Fruit fly (Drosophila melanogaster): ENCODE measurements around the gene CG17196.
A peak's percentile ranks its signal among the peaks of the same experiment; 100 is the strongest.

Gene CG17196

DNA sequence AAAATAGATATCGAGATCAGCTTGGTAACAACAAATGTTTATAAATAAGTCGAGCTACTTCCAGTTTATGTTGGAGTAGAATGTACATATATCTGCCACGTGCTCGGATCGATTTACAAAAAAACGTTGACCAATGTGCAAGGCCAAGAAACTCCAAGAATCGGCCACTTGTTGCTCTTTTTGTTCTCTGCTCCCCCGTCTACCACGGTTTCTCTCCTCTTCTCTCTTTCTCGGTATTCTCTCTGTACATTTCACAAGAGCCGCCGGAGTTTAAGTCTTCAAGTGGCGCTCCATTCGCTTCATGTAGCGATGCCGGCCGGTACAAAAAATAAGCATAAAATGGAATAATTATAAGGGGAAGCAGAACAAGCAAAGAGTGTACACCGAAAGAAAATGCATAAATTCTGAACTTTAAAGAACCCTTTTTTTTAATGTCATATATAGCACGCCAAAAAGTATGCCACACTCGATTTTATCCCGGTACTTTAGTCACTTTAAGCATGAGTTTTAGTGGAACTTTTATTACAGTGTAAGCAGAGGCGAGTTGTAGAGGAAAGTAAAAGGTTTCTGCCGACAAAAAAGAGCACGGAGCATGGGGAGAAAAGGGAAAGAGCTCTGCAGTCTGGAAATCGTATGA lies 38.2 kb downstream of the CG17196 start (continued):
- TF ChIP-seq CG17385 (GFP tag; optimal IDR thresholded peaks at IDR 0.05) (peak; percentile 89), ara (GFP tag; IDR thresholded peaks at IDR 0.05) (peak; percentile 95), CG15479 (GFP tag; optimal IDR thresholded peaks at IDR 0.05) (no peak), gsb-n (tag; optimal IDR thresholded peaks at IDR 0.05) (peak; percentile 97), gsb (GFP tag; IDR thresholded peaks at IDR 0.05) (peak; percentile 58), cas (GFP tag; IDR thresholded peaks at IDR 0.05) (peak; percentile 73; the same call in 1 of the 2 replicates), btn (GFP tag; optimal IDR thresholded peaks at IDR 0.05) (peak; percentile 95), Eip74EF (GFP tag; optimal IDR thresholded peaks at IDR 0.05) (peak in 1 of 2 experiments; percentile 90), oc (tag; optimal IDR thresholded peaks at IDR 0.05) (peak; percentile 95), tgo (GFP tag; IDR thresholded peaks at IDR 0.05) (peak; percentile 88), CG32532 (GFP tag; IDR thresholded peaks at IDR 0.05) (peak; percentile 89), ham (GFP tag; IDR thresholded peaks at IDR 0.05) (0 out of 2 replicates have a peak, but pooled peaks have one; percentile 55), CG4854 (GFP tag; optimal IDR thresholded peaks at IDR 0.05) (peak; percentile 89), D19B (GFP tag; optimal IDR thresholded peaks at IDR 0.05) (peak; percentile 63), Sox100B (GFP tag; optimal IDR thresholded peaks at IDR 0.05) (peak; percentile 90), Hmx (GFP tag; optimal IDR thresholded peaks at IDR 0.05) (peak; percentile 77), CG2116 (GFP tag; optimal IDR thresholded peaks at IDR 0.05) (peak; percentile 30), CG9215 (GFP tag; IDR thresholded peaks at IDR 0.05) (peak; percentile 62), BEAF-32 (GFP tag; optimal IDR thresholded peaks at IDR 0.05) (no peak), CG8388 (GFP tag; optimal IDR thresholded peaks at IDR 0.05) (peak; percentile 95), PHDP (tag; optimal IDR thresholded peaks at IDR 0.05) (peak; percentile 94), eve (GFP tag; optimal IDR thresholded peaks at IDR 0.05) (peak in 1 of 2 experiments; percentile 92), Optix (GFP tag; IDR thresholded peaks at IDR 0.05) (peak; percentile 87), Tbp (GFP tag; optimal IDR thresholded peaks at IDR 0.05) (no peak), CG5180 (GFP tag; optimal IDR thresholded peaks at IDR 0.05) (peak; percentile 69), ap (GFP tag; IDR thresholded peaks at IDR 0.05) (peak; percentile 85), Hr39 (optimal IDR thresholded peaks at IDR 0.05) (no peak), CkIIα-i1 (GFP tag; IDR thresholded peaks at IDR 0.05) (no peak), CG2875 (GFP tag; optimal IDR thresholded peaks at IDR 0.05) (peak; percentile 92), rib (GFP tag; IDR thresholded peaks at IDR 0.05) (no peak), CG34376 (GFP tag; optimal IDR thresholded peaks at IDR 0.05) (peak; percentile 9), CG15601 (tag; optimal IDR thresholded peaks at IDR 0.05) (peak; percentile 96), hth (optimal IDR thresholded peaks at IDR 0.05) (no peak), CG1792 (GFP tag; optimal IDR thresholded peaks at IDR 0.05) (peak; percentile 90), Stat92E (GFP tag; optimal IDR thresholded peaks at IDR 0.05) (peak in 1 of 3 experiments; percentile 96), Doc2 (GFP tag; IDR thresholded peaks at IDR 0.05) (peak; percentile 38; the same call in 1 of the 2 replicates), crp (GFP tag; optimal IDR thresholded peaks at IDR 0.05) (peak in 1 of 2 experiments; percentile 44), gro (GFP tag; optimal IDR thresholded peaks at IDR 0.05) (peak; percentile 89), Ptx1 (GFP tag; IDR thresholded peaks at IDR 0.05) (peak; percentile 91), HLH4C (GFP tag; IDR thresholded peaks at IDR 0.05; ENCODE audit: partially characterized antibody) (no peak), Hand (GFP tag; optimal IDR thresholded peaks at IDR 0.05) (peak; percentile 68), CG3281 (GFP tag; optimal IDR thresholded peaks at IDR 0.05) (peak; percentile 80), prd (optimal IDR thresholded peaks at IDR 0.05) (no peak), prd (GFP tag; IDR thresholded peaks at IDR 0.05) (peak; percentile 93), CG17829 (tag; optimal IDR thresholded peaks at IDR 0.05) (peak; percentile 94), CG1832 (GFP tag; optimal IDR thresholded peaks at IDR 0.05) (no peak), CG9797 (GFP tag; optimal IDR thresholded peaks at IDR 0.05) (peak; percentile 34), zen2 (GFP tag; IDR thresholded peaks at IDR 0.05; ENCODE audit: partially characterized antibody) (no peak), Mrtf (GFP tag; IDR thresholded peaks at IDR 0.05) (peak; percentile 89), danr (GFP tag; IDR thresholded peaks at IDR 0.05) (peak; percentile 80)

Data from whole organism, embryonic.